Worm (Caenorhabditis elegans): Measurements from ENCODE around the gene fem-1.

The fem-1 gene

DNA sequence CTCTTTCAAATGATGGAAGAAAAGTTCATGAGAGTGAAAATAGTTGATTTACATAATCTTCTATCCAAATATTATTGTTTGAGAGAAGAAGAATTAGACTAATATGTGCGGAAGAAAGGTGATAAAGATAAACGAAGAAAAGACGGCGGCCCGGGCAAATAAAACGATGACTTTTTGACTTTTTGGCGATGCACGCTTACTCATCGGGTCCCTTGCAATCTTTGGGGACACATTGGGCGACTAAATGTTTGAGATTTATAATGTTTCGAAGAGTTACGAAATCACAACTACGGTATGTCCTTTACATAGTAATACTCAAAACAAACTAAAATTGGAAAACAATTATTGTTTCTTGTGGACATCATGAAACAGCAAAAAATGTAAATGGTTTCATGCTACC is 23.0 kb downstream of the fem-1 start:
- TF ChIP-seq ceh-90 (tag; optimal IDR thresholded peaks at IDR 0.05), result no peak
- TF ChIP-seq lir-3 (tag; optimal IDR thresholded peaks at IDR 0.05; ENCODE audit: poor library complexity), result no peak
- TF ChIP-seq ceh-82 (tag; optimal IDR thresholded peaks at IDR 0.05), result no peak
- no peak for TF ChIP-seq fos-1 (tag; optimal IDR thresholded peaks at IDR 0.05)
- TF ChIP-seq xbp-1 (tag; optimal IDR thresholded peaks at IDR 0.05), result no peak
- TF ChIP-seq nhr-19 (GFP tag; conservative IDR thresholded peaks at IDR 0.05), result no peak
- no peak for TF ChIP-seq C16A3.4 (tag; optimal IDR thresholded peaks at IDR 0.05)
- TF ChIP-seq Y116A8C.19 (tag; optimal IDR thresholded peaks at IDR 0.05; ENCODE audit: borderline replicate concordance), result no peak
- no peak for TF ChIP-seq nhr-20 (tag; optimal IDR thresholded peaks at IDR 0.05)

- TF ChIP-seq lin-14 (GFP tag; optimal IDR thresholded peaks at IDR 0.05) (peak; percentile 59), nhr-47 (tag; optimal IDR thresholded peaks at IDR 0.05) (no peak), tlp-1 (tag; optimal IDR thresholded peaks at IDR 0.05) (no peak), unc-130 (tag; optimal IDR thresholded peaks at IDR 0.05) (peak; percentile 2), lsy-2 (tag; optimal IDR thresholded peaks at IDR 0.05) (peak in 1 of 2 experiments; percentile 1), C34B4.2 (tag; optimal IDR thresholded peaks at IDR 0.05) (no peak), lin-35 (GFP tag; optimal IDR thresholded peaks at IDR 0.05) (no peak), alr-1 (tag; optimal IDR thresholded peaks at IDR 0.05; ENCODE audit: borderline replicate concordance) (no peak), pag-3 (tag; optimal IDR thresholded peaks at IDR 0.05; ENCODE audit: borderline replicate concordance, insufficient read depth) (no peak), pqm-1 (tag; optimal IDR thresholded peaks at IDR 0.05) (no peak), nhr-76 (tag; optimal IDR thresholded peaks at IDR 0.05) (no peak), nhr-85 (tag) (no peak), sptf-1 (tag; optimal IDR thresholded peaks at IDR 0.05) (no peak), fos-1 (tag; optimal IDR thresholded peaks at IDR 0.05) (no peak), mep-1 (tag; optimal IDR thresholded peaks at IDR 0.05) (no peak), rnt-1 (tag; optimal IDR thresholded peaks at IDR 0.05) (peak; percentile 56), lin-15B (tag; optimal IDR thresholded peaks at IDR 0.05) (no peak), nhr-20 (tag; optimal IDR thresholded peaks at IDR 0.05) (no peak), irx-1 (tag; optimal IDR thresholded peaks at IDR 0.05) (no peak)
These were observed 30.0 kb downstream of the fem-1 start for ce11 chrIV:5507754-5508153.

- TF ChIP-seq lin-13 (GFP tag; optimal IDR thresholded peaks at IDR 0.05) (no peak), lin-14 (GFP tag; optimal IDR thresholded peaks at IDR 0.05) (peak; percentile 50)
These were observed 31.1 kb downstream of the fem-1 start for ce11 chrIV:5506642-5507041.

ce11 chrIV:5502610-5503009 is 35.2 kb downstream of the fem-1 start:
- TF ChIP-seq aly-2 (tag; optimal IDR thresholded peaks at IDR 0.05) (no peak), nhr-76 (tag; optimal IDR thresholded peaks at IDR 0.05) (no peak), nhr-20 (tag; optimal IDR thresholded peaks at IDR 0.05) (no peak), pax-3 (tag; optimal IDR thresholded peaks at IDR 0.05) (no peak), lir-3 (tag; optimal IDR thresholded peaks at IDR 0.05; ENCODE audit: poor library complexity) (no peak), isw-1 (GFP tag; IDR thresholded peaks at IDR 0.05) (no peak), fkh-8 (tag; optimal IDR thresholded peaks at IDR 0.05) (no peak), C16A3.4 (tag; optimal IDR thresholded peaks at IDR 0.05) (no peak), aha-1 (tag; optimal IDR thresholded peaks at IDR 0.05) (no peak), nhr-85 (tag) (no peak), rnt-1 (tag; optimal IDR thresholded peaks at IDR 0.05) (no peak), ceh-90 (tag; optimal IDR thresholded peaks at IDR 0.05) (no peak), dsc-1 (tag; optimal IDR thresholded peaks at IDR 0.05) (no peak), jun-1 (tag; optimal IDR thresholded peaks at IDR 0.05) (no peak), nhr-71 (tag; optimal IDR thresholded peaks at IDR 0.05) (no peak)

DNA sequence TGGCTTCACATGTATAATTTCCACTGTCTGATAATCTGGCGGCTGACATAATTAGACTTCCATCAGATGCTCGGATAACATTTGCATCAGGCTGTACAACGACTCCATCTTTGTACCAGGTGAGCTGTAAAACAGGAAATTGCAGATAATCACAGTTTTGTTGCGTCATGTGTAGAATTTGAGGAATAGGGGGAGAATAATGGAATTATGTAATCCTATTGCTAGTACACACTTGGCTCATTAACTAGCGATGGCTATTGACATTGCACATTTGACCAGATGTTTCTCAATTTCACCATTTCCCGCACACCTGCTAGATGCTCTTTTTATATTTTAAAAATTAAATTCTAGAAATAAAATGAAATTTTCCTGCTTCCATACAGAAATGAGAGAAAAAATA is 36.3 kb downstream of the fem-1 start:
- TF ChIP-seq lin-15B (tag; optimal IDR thresholded peaks at IDR 0.05) (no peak), tlp-1 (tag; optimal IDR thresholded peaks at IDR 0.05) (no peak), hlh-4 (tag; optimal IDR thresholded peaks at IDR 0.05) (no peak), sptf-1 (tag; optimal IDR thresholded peaks at IDR 0.05) (no peak), nhr-28 (tag; optimal IDR thresholded peaks at IDR 0.05) (no peak), ces-1 (GFP tag; optimal IDR thresholded peaks at IDR 0.05) (no peak), mab-9 (GFP tag; IDR thresholded peaks at IDR 0.05) (no peak), unc-86 (tag; optimal IDR thresholded peaks at IDR 0.05) (no peak), hpl-2 (GFP tag; optimal IDR thresholded peaks at IDR 0.05) (no peak), tbx-2 (tag; optimal IDR thresholded peaks at IDR 0.05) (no peak), ama-1 (optimal IDR thresholded peaks at IDR 0.05) (no peak), nhr-90 (tag; optimal IDR thresholded peaks at IDR 0.05; ENCODE audit: poor library complexity) (no peak), efl-1 (optimal IDR thresholded peaks at IDR 0.05) (no peak), efl-1 (GFP tag; optimal IDR thresholded peaks at IDR 0.05 in 1 of 2) (no peak), swsn-7 (tag; optimal IDR thresholded peaks at IDR 0.05) (no peak)
